Worm (Caenorhabditis elegans): ENCODE data around the gene T21B10.4.

ce11 chrII:8896541-8896940 is 44.2 kb upstream of the T21B10.4 start, which contains the start of gene lat-1:
- TF ChIP-seq unc-62 (GFP tag; optimal IDR thresholded peaks at IDR 0.05) (no peak), blmp-1 (tag; optimal IDR thresholded peaks at IDR 0.05) (no peak), ztf-11 (tag; optimal IDR thresholded peaks at IDR 0.05) (no peak), zip-8 (tag; optimal IDR thresholded peaks at IDR 0.05) (no peak), snpc-4 (tag; optimal IDR thresholded peaks at IDR 0.05) (no peak), flh-1 (GFP tag; optimal IDR thresholded peaks at IDR 0.05) (no peak), mep-1 (tag; optimal IDR thresholded peaks at IDR 0.05) (no peak), sem-2 (GFP tag; optimal IDR thresholded peaks at IDR 0.05) (no peak)

Data from whole organism, mixed stage, embryonic.